Fruit fly (Drosophila melanogaster): ENCODE results near the gene CG9281.

The CG9281 gene

DNA sequence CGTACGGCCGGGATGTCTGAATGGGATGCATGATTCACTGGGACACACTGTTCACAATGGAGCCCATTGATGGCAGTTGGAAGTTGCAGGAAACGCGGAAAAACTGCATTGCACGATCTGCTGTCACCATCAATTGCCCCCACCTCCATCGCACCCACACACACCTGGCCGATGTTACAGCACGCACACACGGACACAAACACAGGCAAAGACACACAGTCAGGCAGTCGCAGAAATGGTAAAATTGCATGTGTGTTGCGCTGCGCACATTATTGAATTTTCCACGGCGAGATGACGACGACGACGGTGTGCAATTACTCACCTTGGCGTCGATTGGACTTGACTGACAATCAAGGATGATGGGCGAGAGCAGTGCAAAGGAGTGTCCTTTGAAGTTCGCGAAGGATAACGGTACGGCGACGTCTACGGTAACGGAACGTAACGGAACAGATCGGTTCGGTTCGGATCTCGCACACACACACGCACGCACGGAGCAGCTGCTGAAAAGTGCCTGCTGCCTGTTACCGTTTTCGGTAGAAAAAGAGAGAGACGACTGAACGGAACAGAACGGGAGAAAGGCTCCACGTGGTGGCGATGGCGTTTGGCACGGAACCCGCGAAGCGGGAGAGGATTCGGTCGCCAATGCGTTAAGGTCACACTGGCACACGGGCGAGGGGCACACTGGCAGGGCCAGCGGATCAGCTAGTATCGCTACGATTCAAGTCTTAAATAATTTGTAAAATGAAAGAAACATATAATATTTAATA, at the start of gene CG9281, which contains the start of gene CG15601:
TSS of gene CG9281 (minus strand) at position 556 of the 767 bp plus-strand sequence.
TSS of gene CG15601 (plus strand) at position 664 of the 767 bp plus-strand sequence.
- TF ChIP-seq eg (GFP tag; IDR thresholded peaks at IDR 0.05): peak; percentile 44; the same call in 2 of the 3 replicates
- no peak for TF ChIP-seq Blimp-1 (GFP tag; optimal IDR thresholded peaks at IDR 0.05)
- peak; percentile 24 to 60 for TF ChIP-seq ss (GFP tag; optimal IDR thresholded peaks at IDR 0.05)
- no peak for TF ChIP-seq CG4318 (GFP tag; optimal IDR thresholded peaks at IDR 0.05)
- no peak for TF ChIP-seq fd59A (GFP tag; optimal IDR thresholded peaks at IDR 0.05)
- peak; percentile 52 for TF ChIP-seq svp (GFP tag)
- TF ChIP-seq vri (GFP tag; optimal IDR thresholded peaks at IDR 0.05): peak; percentile 63
- TF ChIP-seq dsx (GFP tag; optimal IDR thresholded peaks at IDR 0.05; ENCODE audit: poor library complexity, severe bottlenecking): no peak
- TF ChIP-seq Hr38 (GFP tag; optimal IDR thresholded peaks at IDR 0.05): no peak
- TF ChIP-seq CG15336 (GFP tag; IDR thresholded peaks at IDR 0.05): no peak
- no peak for TF ChIP-seq topi (GFP tag; optimal IDR thresholded peaks at IDR 0.05)
- peak; percentile 13 for TF ChIP-seq CG1621 (tag; optimal IDR thresholded peaks at IDR 0.05)
- no peak for TF ChIP-seq Ets21C (GFP tag; optimal IDR thresholded peaks at IDR 0.05)
- no peak for TF ChIP-seq Sox15 (GFP tag; optimal IDR thresholded peaks at IDR 0.05)
- TF ChIP-seq Sox102F (GFP tag; optimal IDR thresholded peaks at IDR 0.05): no peak
- no peak for TF ChIP-seq Hr39 (GFP tag; optimal IDR thresholded peaks at IDR 0.05)
- TF ChIP-seq acj6 (GFP tag; optimal IDR thresholded peaks at IDR 0.05): no peak
- TF ChIP-seq achi (GFP tag; optimal IDR thresholded peaks at IDR 0.05): no peak
- TF ChIP-seq Eip78C (GFP tag): peak; percentile 54
- no peak for TF ChIP-seq Lpt (GFP tag; optimal IDR thresholded peaks at IDR 0.05)
- TF ChIP-seq CG6163 (GFP tag; IDR thresholded peaks at IDR 0.05): no peak
- TF ChIP-seq CG6792 (GFP tag; optimal IDR thresholded peaks at IDR 0.05): no peak
- TF ChIP-seq cyc (GFP tag; optimal IDR thresholded peaks at IDR 0.05): no peak
- no peak for TF ChIP-seq CG6808 (GFP tag; optimal IDR thresholded peaks at IDR 0.05)
- TF ChIP-seq CG6854 (GFP tag; optimal IDR thresholded peaks at IDR 0.05): peak; percentile 55
- no peak for TF ChIP-seq Eip93F (GFP tag; optimal IDR thresholded peaks at IDR 0.05)

DNA sequence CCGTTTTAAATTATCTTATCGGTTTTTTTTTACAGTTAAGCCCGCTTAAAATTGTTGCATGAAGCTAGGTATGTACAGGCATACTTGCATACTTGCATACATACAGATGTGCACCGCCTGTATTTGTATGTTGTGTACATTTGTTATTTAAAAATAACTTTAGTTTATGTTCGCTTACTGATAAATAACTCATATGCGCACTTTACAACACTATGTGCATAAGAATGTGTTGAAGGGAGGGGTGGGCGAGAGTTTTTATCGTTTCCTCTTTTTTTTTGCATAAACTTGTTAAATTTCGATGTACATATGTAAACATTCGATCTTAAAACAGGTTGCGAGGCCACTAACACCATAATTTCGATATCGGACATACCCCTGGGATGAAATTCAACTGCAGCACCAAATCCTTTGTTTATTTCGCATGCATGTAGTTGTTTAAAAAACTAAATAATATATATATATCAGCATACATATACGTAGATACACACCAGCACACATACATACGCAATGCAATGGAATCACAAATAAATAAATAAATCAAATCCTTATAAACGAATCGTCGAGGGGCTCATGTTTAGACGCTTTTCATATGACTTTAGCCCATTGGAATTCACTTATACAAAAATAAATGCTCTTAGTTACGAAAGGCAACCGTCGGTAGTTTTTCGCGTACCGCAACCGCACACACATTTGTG, 49.6 kb upstream of the CG9281 start:
- TF ChIP-seq Lpt (GFP tag; optimal IDR thresholded peaks at IDR 0.05) (no peak), Eip75B (GFP tag; optimal IDR thresholded peaks at IDR 0.05) (no peak), CG6792 (GFP tag; optimal IDR thresholded peaks at IDR 0.05) (no peak), dsx (GFP tag; optimal IDR thresholded peaks at IDR 0.05; ENCODE audit: poor library complexity, severe bottlenecking) (no peak), fd59A (GFP tag; optimal IDR thresholded peaks at IDR 0.05) (no peak), CG10631 (GFP tag; optimal IDR thresholded peaks at IDR 0.05) (no peak), salr (GFP tag; optimal IDR thresholded peaks at IDR 0.05) (no peak)

DNA sequence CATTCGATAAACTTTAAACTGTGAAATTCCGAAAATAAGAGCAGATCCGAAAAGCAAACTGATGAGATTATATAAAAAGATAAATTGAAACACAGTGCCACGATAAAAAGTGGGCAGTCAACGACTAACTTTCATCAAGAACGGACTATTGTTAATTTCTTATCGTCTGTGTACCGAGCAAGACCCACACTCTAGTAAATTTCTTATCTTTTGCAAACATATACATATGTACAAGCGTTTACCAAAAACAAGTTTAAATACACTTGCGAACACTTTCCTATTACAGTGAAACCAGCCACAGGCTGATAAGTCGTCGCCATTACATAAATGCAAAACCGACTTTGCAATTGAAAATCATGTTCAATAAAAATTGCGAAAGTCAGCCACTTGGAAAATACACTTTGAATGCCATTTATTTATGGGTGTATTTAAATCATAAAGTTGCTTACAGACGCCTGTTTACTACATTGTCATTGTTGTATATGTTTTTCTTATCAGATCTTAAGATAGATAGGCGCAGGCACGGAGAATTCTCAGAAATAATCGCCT, 48.4 kb upstream of the CG9281 start:
- peak; percentile 50 for TF ChIP-seq fkh (GFP tag; optimal IDR thresholded peaks at IDR 0.05)
- no peak for TF ChIP-seq CG11762 (GFP tag; optimal IDR thresholded peaks at IDR 0.05; ENCODE audit: insufficient read depth)
- TF ChIP-seq Eip78C (GFP tag): peak; percentile 20
- TF ChIP-seq Sox14 (GFP tag; optimal IDR thresholded peaks at IDR 0.05): no peak
- no peak for TF ChIP-seq lz (GFP tag; optimal IDR thresholded peaks at IDR 0.05)
- peak; percentile 37 for TF ChIP-seq vri (GFP tag; optimal IDR thresholded peaks at IDR 0.05)

DNA sequence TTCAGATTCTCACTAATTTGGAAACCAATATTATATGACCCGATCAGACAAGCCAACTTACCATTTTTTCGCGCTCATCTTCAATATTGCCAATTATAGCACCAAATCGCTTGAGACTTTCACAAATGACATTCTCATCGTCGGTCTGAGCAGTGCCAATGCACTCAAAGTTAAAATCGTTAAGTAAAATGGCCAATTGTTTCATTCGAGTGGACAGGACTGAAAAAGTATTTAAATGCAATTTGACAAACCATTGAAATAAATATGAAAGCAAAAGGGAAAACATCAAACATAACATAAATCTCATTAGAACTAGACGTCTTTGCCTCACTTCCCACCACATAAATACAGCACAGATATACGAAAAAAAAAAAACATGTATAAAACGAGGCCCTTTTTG, 45.7 kb upstream of the CG9281 start, which contains the start of gene CG8260:
TSS of gene CG8260 (plus strand) at position 301 of the 400 bp plus-strand sequence.
- TF ChIP-seq Eip75B (GFP tag; optimal IDR thresholded peaks at IDR 0.05) (no peak), ss (GFP tag; optimal IDR thresholded peaks at IDR 0.05) (no peak), CG11762 (GFP tag; optimal IDR thresholded peaks at IDR 0.05; ENCODE audit: insufficient read depth) (no peak), acj6 (GFP tag; optimal IDR thresholded peaks at IDR 0.05) (no peak), CG8319 (GFP tag; optimal IDR thresholded peaks at IDR 0.05) (no peak), spab (GFP tag; optimal IDR thresholded peaks at IDR 0.05) (no peak), svp (GFP tag) (no peak), OdsH (GFP tag; optimal IDR thresholded peaks at IDR 0.05) (no peak), eg (GFP tag; IDR thresholded peaks at IDR 0.05) (no peak), dac (GFP tag; optimal IDR thresholded peaks at IDR 0.05) (no peak), CG6163 (GFP tag; IDR thresholded peaks at IDR 0.05) (no peak), Eip93F (GFP tag; optimal IDR thresholded peaks at IDR 0.05) (no peak), net (GFP tag; optimal IDR thresholded peaks at IDR 0.05) (no peak), Hr4 (GFP tag; optimal IDR thresholded peaks at IDR 0.05) (no peak), CG11902 (GFP tag; optimal IDR thresholded peaks at IDR 0.05) (no peak), Sox102F (GFP tag; optimal IDR thresholded peaks at IDR 0.05) (no peak), topi (GFP tag; optimal IDR thresholded peaks at IDR 0.05) (no peak)
